Worm (Caenorhabditis elegans) whole organism, early embryonic: ENCODE measurements around the gene sre-56.

Source experiments
- ama-1 ChIP-seq: fragments of 150-350 bp; optimal IDR thresholded peaks from 2 replicates; lab custom pipeline; 2014
- ceh-13 ChIP-seq: fragments of 200-800 bp; sonication (Bioruptor generic); optimal IDR thresholded peaks from 2 replicates; lab custom pipeline; 2018; ENCODE audit warnings: mild to moderate bottlenecking, missing genetic modification characterization, missing compliant biosample characterization
- flt-1 ChIP-seq: fragments of 200-800 bp; sonication (Bioruptor generic); IDR thresholded peaks from 2 replicates; pipeline ENCODE4 v1.3.6; 2022; ENCODE audit warnings: missing genetic modification characterization, missing compliant biosample characterization
- hnd-1 ChIP-seq: sonication (generic microtip); optimal IDR thresholded peaks from 2 replicates; lab custom pipeline; 2016; ENCODE audit warnings: missing genetic modification characterization, missing compliant biosample characterization
- tbx-37 ChIP-seq: fragments of 200-800 bp; sonication (Bioruptor generic); conservative IDR thresholded peaks from 2 replicates; pipeline ENCODE4 v1.3.6; 2022; ENCODE audit warnings: missing genetic modification reagents, missing genetic modification characterization, missing compliant biosample characterization

- TF ChIP-seq flt-1 (GFP tag; lab: Robert Waterston, UW), result no peak
- no peak for TF ChIP-seq ama-1 (lab: Kevin White, UChicago)
- no peak for TF ChIP-seq ceh-13
- no peak for TF ChIP-seq tbx-37
- TF ChIP-seq hnd-1 (tag; lab: Kevin White, UChicago), result no peak
Observed at ce11 chrII:12350737-12351275, 26.5 kb downstream of the sre-56 start.
